Worm (Caenorhabditis elegans): ENCODE data around the gene H21P03.10.

DNA sequence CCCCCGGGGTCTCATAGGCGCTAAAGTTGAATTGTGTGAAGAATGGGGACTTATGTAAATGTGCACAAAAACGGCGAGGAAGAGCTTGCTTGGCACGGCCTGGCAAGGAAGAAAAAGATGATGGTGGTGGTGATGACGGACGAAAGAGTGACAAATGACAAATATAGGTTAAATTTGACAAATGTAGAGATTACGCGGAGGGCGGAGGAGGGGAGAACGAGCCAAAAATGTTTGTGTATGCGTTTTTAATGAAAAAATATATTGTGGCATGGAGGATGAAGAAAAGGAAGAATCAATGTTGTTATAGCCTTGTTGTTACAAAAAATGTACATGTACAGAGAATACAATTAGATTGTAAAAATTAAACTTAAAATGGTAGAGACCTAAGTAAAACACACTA, 13.7 kb upstream of the H21P03.10 start:
- TF ChIP-seq flt-1 (GFP tag; IDR thresholded peaks at IDR 0.05) (no peak), ref-1 (GFP tag; conservative IDR thresholded peaks at IDR 0.05) (no peak), ztf-23 (GFP tag; IDR thresholded peaks at IDR 0.05) (no peak), cog-1 (tag; optimal IDR thresholded peaks at IDR 0.05) (no peak), T22C8.4 (GFP tag; IDR thresholded peaks at IDR 0.05) (no peak)

All from whole organism, midembryonic.